Fruit fly (Drosophila melanogaster) whole organism, wandering third instar larva: ENCODE data around the gene wts.

ENCODE experiments used
- Abd-B ChIP-seq: fragments of >200 bp; optimal IDR thresholded peaks from 2 replicates; lab custom pipeline; 2017; ENCODE audit warnings: missing biosample characterization, missing genetic modification characterization
- CG32264 ChIP-seq: fragments of 200-800 bp; sonication (Bioruptor generic); optimal IDR thresholded peaks from 2 replicates; lab custom pipeline; 2016; ENCODE audit warnings: missing biosample characterization, missing genetic modification characterization
- CG9705 ChIP-seq: fragments of 200-800 bp; sonication (Bioruptor generic); optimal IDR thresholded peaks from 2 replicates; lab custom pipeline; 2018; ENCODE audit warnings: missing biosample characterization, mild to moderate bottlenecking, missing genetic modification characterization
- CrebA ChIP-seq: fragments of 200-800 bp; sonication (Bioruptor generic); optimal IDR thresholded peaks from 2 replicates; lab custom pipeline; 2016; ENCODE audit warnings: missing biosample characterization, mild to moderate bottlenecking, missing genetic modification characterization, borderline replicate concordance
- Dfd ChIP-seq: fragments of >200 bp; optimal IDR thresholded peaks from 2 replicates; lab custom pipeline; 2017; ENCODE audit warnings: missing biosample characterization, missing genetic modification characterization
- Dif ChIP-seq: fragments of 200-275, 200-300 bp; sonication (Bioruptor generic); optimal IDR thresholded peaks from 2 replicates; lab custom pipeline; 2018; ENCODE audit warnings: missing biosample characterization, missing genetic modification characterization; ENCODE audit not compliant: partially characterized antibody
- Hnf4 ChIP-seq: fragments of 200-800 bp; sonication (Bioruptor generic); optimal IDR thresholded peaks from 2 replicates; lab custom pipeline; 2016; ENCODE audit warnings: missing biosample characterization, mild to moderate bottlenecking, missing genetic modification characterization
- Hr78 ChIP-seq: fragments of >200 bp; optimal IDR thresholded peaks from 2 replicates; lab custom pipeline; 2017; ENCODE audit warnings: missing biosample characterization, missing genetic modification characterization
- Hr83 ChIP-seq: fragments of 200-300 bp; sonication (Bioruptor generic); optimal IDR thresholded peaks from 2 replicates; lab custom pipeline; 2016; ENCODE audit warnings: missing biosample characterization, mild to moderate bottlenecking, missing genetic modification characterization, moderate library complexity; ENCODE audit not compliant: poor library complexity, severe bottlenecking
- Mio ChIP-seq: sonication (Bioruptor generic); optimal IDR thresholded peaks from 2 replicates; lab custom pipeline; 2016; ENCODE audit warnings: missing biosample characterization, missing genetic modification characterization
- Myc ChIP-seq: fragments of >200 bp; optimal IDR thresholded peaks from 2 replicates; lab custom pipeline; 2017
- OdsH ChIP-seq: fragments of 200-800 bp; sonication (Bioruptor generic); optimal IDR thresholded peaks from 2 replicates; lab custom pipeline; 2016; ENCODE audit warnings: missing biosample characterization, mild to moderate bottlenecking, missing genetic modification characterization
- Rel ChIP-seq, 2 experiments: fragments of 200-800 bp; sonication (Bioruptor generic) in 1 of 2; optimal IDR thresholded peaks; 2 replicates in 1 of 2; 3 replicates in 1 of 2; lab custom pipeline; 2016 to 2019; ENCODE audit warnings: mild to moderate bottlenecking in 2 of 2, missing biosample characterization in 2 of 2, missing genetic modification characterization in 2 of 2, moderate library complexity in 1 of 2
- Sp1 ChIP-seq: fragments of 200-800 bp; sonication (Bioruptor generic); optimal IDR thresholded peaks from 3 replicates; lab custom pipeline; 2019; ENCODE audit warnings: missing biosample characterization, mild to moderate bottlenecking, missing genetic modification characterization, moderate library complexity
- Vsx2 ChIP-seq: fragments of 200-300, 225-300 bp; sonication (Bioruptor generic); optimal IDR thresholded peaks from 2 replicates; lab custom pipeline; 2018; ENCODE audit warnings: missing biosample characterization, missing genetic modification characterization; ENCODE audit not compliant: partially characterized antibody
- br ChIP-seq: fragments of 200-800 bp; sonication (Bioruptor generic); optimal IDR thresholded peaks from 2 replicates; lab custom pipeline; 2016; ENCODE audit warnings: missing biosample characterization, missing genetic modification characterization
- dl ChIP-seq, 2 experiments: fragments of 175-275, 200-275 bp in 1 of 2; fragments of 200-275 bp in 1 of 2; sonication (Bioruptor generic); optimal IDR thresholded peaks; lab custom pipeline; 2018; ENCODE audit warnings: mild to moderate bottlenecking in 2 of 2, missing biosample characterization in 2 of 2, missing genetic modification characterization in 2 of 2, moderate library complexity in 2 of 2; ENCODE audit not compliant: partially characterized antibody in 2 of 2, insufficient read depth in 1 of 2
- dmrt93B ChIP-seq: fragments of 200-800 bp; sonication (Bioruptor generic); optimal IDR thresholded peaks from 2 replicates; lab custom pipeline; 2018; ENCODE audit warnings: missing biosample characterization, mild to moderate bottlenecking, missing genetic modification characterization
- dsf ChIP-seq: sonication (Bioruptor generic); optimal IDR thresholded peaks from 2 replicates; lab custom pipeline; 2016; ENCODE audit warnings: missing biosample characterization, missing genetic modification characterization, borderline replicate concordance
- ey ChIP-seq: fragments of 200-800 bp; sonication (Bioruptor generic); optimal IDR thresholded peaks from 2 replicates; lab custom pipeline; 2016; ENCODE audit warnings: missing biosample characterization, missing genetic modification characterization
- foxo ChIP-seq, 2 experiments: fragments of 200-800 bp; sonication (Bioruptor generic); optimal IDR thresholded peaks; 2 replicates in 1 of 2; 3 replicates in 1 of 2; lab custom pipeline; 2016 to 2017; ENCODE audit warnings: missing biosample characterization in 2 of 2, missing genetic modification characterization in 2 of 2
- fru ChIP-seq: fragments of 200-800 bp; sonication (Bioruptor generic); optimal IDR thresholded peaks from 3 replicates; lab custom pipeline; 2016; ENCODE audit warnings: missing biosample characterization, mild to moderate bottlenecking, missing genetic modification characterization
- jim ChIP-seq: fragments of 175-275, 200-325 bp; sonication (Bioruptor generic); optimal IDR thresholded peaks from 2 replicates; lab custom pipeline; 2016; ENCODE audit warnings: missing biosample characterization, mild to moderate bottlenecking, missing genetic modification characterization
- psq ChIP-seq: fragments of 200-800 bp; sonication (Bioruptor generic); optimal IDR thresholded peaks from 3 replicates; lab custom pipeline; 2017; ENCODE audit warnings: missing biosample characterization, mild to moderate bottlenecking, missing genetic modification characterization, moderate library complexity
- sage ChIP-seq: fragments of 200-800 bp; sonication (Bioruptor generic); optimal IDR thresholded peaks from 2 replicates; lab custom pipeline; 2016; ENCODE audit warnings: missing biosample characterization, mild to moderate bottlenecking, missing genetic modification characterization
- sv ChIP-seq: fragments of 200-800 bp; sonication (Bioruptor generic); optimal IDR thresholded peaks from 3 replicates; lab custom pipeline; 2016; ENCODE audit warnings: missing biosample characterization, missing genetic modification characterization
- usp ChIP-seq: fragments of >200 bp; optimal IDR thresholded peaks from 2 replicates; lab custom pipeline; 2017; ENCODE audit warnings: missing biosample characterization, missing genetic modification characterization
- woc ChIP-seq: sonication (Bioruptor generic); optimal IDR thresholded peaks from 2 replicates; lab custom pipeline; 2016; ENCODE audit warnings: missing biosample characterization, mild to moderate bottlenecking, missing genetic modification characterization

The wts gene

DNA sequence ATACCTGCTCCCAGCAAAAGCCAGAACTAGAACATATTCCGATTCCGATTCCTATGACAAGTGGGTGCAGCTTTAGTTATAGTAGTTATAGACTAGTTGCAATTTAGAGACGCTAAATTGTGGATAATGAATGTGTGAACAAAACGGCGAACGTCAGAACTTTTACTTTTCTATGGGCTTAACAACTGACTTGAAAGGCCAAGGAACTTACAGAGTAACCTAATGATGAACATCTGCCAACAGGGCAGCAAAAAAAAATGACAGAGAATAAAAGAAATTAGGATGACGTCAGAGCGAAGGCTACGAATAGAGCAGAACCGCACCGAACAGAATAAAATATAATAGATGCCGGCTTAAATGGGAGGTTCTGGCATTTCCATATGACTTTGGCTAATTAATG, 25.7 kb upstream of the wts start:
- TF ChIP-seq ey (GFP tag; lab: Kevin White, UChicago) (no peak), Myc (lab: Kevin White, UChicago) (no peak), OdsH (GFP tag; lab: Kevin White, UChicago) (no peak), Rel (GFP tag; optimal IDR thresholded peaks at IDR 0.05; lab: Kevin White, UChicago) (no peak), Rel (tag; optimal IDR thresholded peaks at IDR 0.05; lab: Kevin White, UChicago) (no peak), Vsx2 (no peak), Dfd (GFP tag; lab: Kevin White, UChicago) (no peak), Mio (no peak), Hr78 (no peak), CG32264 (GFP tag; lab: Kevin White, UChicago) (no peak), Hr83 (no peak)
- TF ChIP-seq, all 38 proteins: peak for 0

dm6 chr3R:30828433-30829034, 22.1 kb upstream of the wts start:
- TF ChIP-seq foxo (GFP tag; optimal IDR thresholded peaks at IDR 0.05; lab: Kevin White, UChicago) = peak in 1 of 2 experiments; percentile 7
- no peak for TF ChIP-seq Vsx2
- TF ChIP-seq sv (GFP tag; lab: Kevin White, UChicago) = no peak
- TF ChIP-seq OdsH (GFP tag; lab: Kevin White, UChicago) = no peak
- TF ChIP-seq jim (GFP tag; lab: Kevin White, UChicago) = no peak
- TF ChIP-seq woc (GFP tag; lab: Kevin White, UChicago) = no peak

- TF ChIP-seq Vsx2 = peak; percentile 74
- TF ChIP-seq Dif = peak; percentile 5
- TF ChIP-seq dl (GFP tag; optimal IDR thresholded peaks at IDR 0.05; lab: Kevin White, UChicago; ENCODE audit: insufficient read depth in 1 of 2, partially characterized antibody in 2 of 2) = peak in 1 of 2 experiments; percentile 49
- no peak for TF ChIP-seq dsf (GFP tag; lab: Kevin White, UChicago)
- TF ChIP-seq Abd-B = no peak
- no peak for TF ChIP-seq fru
- no peak for TF ChIP-seq Hr83
- peak; percentile 3 for TF ChIP-seq psq (GFP tag; lab: Kevin White, UChicago)
- no peak for TF ChIP-seq foxo (GFP tag; optimal IDR thresholded peaks at IDR 0.05; lab: Kevin White, UChicago)
- TF ChIP-seq CG9705 = no peak
Measured at dm6 chr3R:30827544-30827943, 21.1 kb upstream of the wts start, which contains the start of gene CG15544. CG15544 (plus strand) TSS chr3R:30827819.

- TF ChIP-seq fru (peak; percentile 10), dl (GFP tag; optimal IDR thresholded peaks at IDR 0.05; lab: Kevin White, UChicago; ENCODE audit: insufficient read depth in 1 of 2, partially characterized antibody in 2 of 2) (peak in 1 of 2 experiments; percentile 68), Dif (peak; percentile 62), CrebA (no peak), Rel (GFP tag; optimal IDR thresholded peaks at IDR 0.05; lab: Kevin White, UChicago) (peak; percentile 75), Rel (tag; optimal IDR thresholded peaks at IDR 0.05; lab: Kevin White, UChicago) (peak; percentile 99), Sp1 (GFP tag; lab: Kevin White, UChicago) (no peak), Vsx2 (peak; percentile 4)
Measured at dm6 chr3R:30821968-30822449, 15.6 kb upstream of the wts start.

DNA sequence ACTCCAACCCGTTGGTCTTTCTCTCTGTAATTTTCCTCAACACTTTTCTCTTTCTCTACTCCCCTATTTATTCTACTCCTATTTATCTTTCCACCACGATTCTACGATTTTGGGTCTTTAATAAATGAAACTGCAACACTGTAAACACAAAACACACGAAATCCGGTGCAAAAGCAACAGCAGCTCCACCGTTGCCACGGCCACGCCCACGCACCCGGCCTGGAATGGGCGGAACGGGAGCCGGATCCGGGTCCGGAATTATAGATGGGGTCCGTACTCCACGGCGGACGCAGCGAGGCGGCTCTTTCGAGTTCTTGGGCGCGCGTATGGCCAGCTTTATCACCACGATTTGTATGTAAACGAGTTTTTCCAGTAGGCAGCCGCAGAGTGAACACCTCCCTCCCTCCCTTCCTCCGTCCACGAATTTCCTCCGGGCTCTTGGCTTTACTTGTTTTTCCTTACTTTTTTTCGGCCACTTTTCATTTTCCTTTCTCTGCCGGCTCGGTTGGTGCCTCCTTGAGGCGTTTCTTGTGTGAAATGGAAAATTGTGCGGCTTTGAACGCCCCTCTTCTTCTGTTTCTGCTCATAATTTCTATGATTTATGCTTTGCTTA, 14.4 kb upstream of the wts start:
- no peak for TF ChIP-seq usp
- TF ChIP-seq Dfd (GFP tag; lab: Kevin White, UChicago) = no peak
- no peak for TF ChIP-seq Hnf4 (GFP tag; lab: Kevin White, UChicago)
- no peak for TF ChIP-seq fru
- TF ChIP-seq ey (GFP tag; lab: Kevin White, UChicago) = no peak
- TF ChIP-seq dmrt93B = no peak
- no peak for TF ChIP-seq sv (GFP tag; lab: Kevin White, UChicago)
- no peak for TF ChIP-seq Rel (GFP tag; optimal IDR thresholded peaks at IDR 0.05; lab: Kevin White, UChicago)
- TF ChIP-seq Rel (tag; optimal IDR thresholded peaks at IDR 0.05; lab: Kevin White, UChicago) = no peak
- no peak for TF ChIP-seq Sp1 (GFP tag; lab: Kevin White, UChicago)
- no peak for TF ChIP-seq Abd-B
- TF ChIP-seq Mio = no peak
- no peak for TF ChIP-seq sage (GFP tag; lab: Kevin White, UChicago)
- no peak for TF ChIP-seq br (GFP tag; lab: Kevin White, UChicago)
- TF ChIP-seq CG32264 (GFP tag; lab: Kevin White, UChicago) = no peak
- TF ChIP-seq dsf (GFP tag; lab: Kevin White, UChicago) = no peak
- TF ChIP-seq Myc (lab: Kevin White, UChicago) = no peak
